In genomic region chr3R:16071689-16072580, dm6 we compare ENCODE assay signal across 2 fruit fly cellular contexts.
TF ChIP-seq lines count a peak whose summit lies in the region.

No protein-coding gene starts in this region.

TF ChIP-seq in whole organism, embryonic, 481 proteins besides CTCF, POLR2A, EP300 and RAD21 (continued from another document and continues in another):
- TF ChIP-seq CG15073 (GFP tag; optimal IDR thresholded peaks at IDR 0.05; lab: Kevin White, UChicago) = no peak
- no peak for TF ChIP-seq CG11560 (tag; IDR thresholded peaks at IDR 0.05; lab: Robert Waterston, UW)
- no peak for TF ChIP-seq ab (GFP tag; optimal IDR thresholded peaks at IDR 0.05; lab: Kevin White, UChicago)
- no peak for TF ChIP-seq eyg (GFP tag; optimal IDR thresholded peaks at IDR 0.05; lab: Kevin White, UChicago)
- TF ChIP-seq CG12659 (GFP tag; optimal IDR thresholded peaks at IDR 0.05; lab: Kevin White, UChicago) = peak; percentile 58
- no peak for TF ChIP-seq Asciz (GFP tag; optimal IDR thresholded peaks at IDR 0.05; lab: Kevin White, UChicago)
- peak; percentile 69 for TF ChIP-seq sisA (GFP tag; IDR thresholded peaks at IDR 0.05; lab: Robert Waterston, UW)
- peak; percentile 68 for TF ChIP-seq Max (GFP tag; optimal IDR thresholded peaks at IDR 0.05; lab: Kevin White, UChicago)
- TF ChIP-seq YL-1 (GFP tag; optimal IDR thresholded peaks at IDR 0.05; lab: Kevin White, UChicago) = no peak
- TF ChIP-seq Atf-2 (GFP tag; optimal IDR thresholded peaks at IDR 0.05; lab: Kevin White, UChicago) = peak; percentile 28
- no peak for TF ChIP-seq Dip2 (GFP tag; IDR thresholded peaks at IDR 0.05; lab: Robert Waterston, UW)
- peak; percentile 10 for TF ChIP-seq CG8089 (GFP tag; optimal IDR thresholded peaks at IDR 0.05; lab: Kevin White, UChicago)
- TF ChIP-seq CG3407 (GFP tag; optimal IDR thresholded peaks at IDR 0.05; lab: Kevin White, UChicago) = peak; percentile 61
- no peak for TF ChIP-seq nerfin-2 (GFP tag; IDR thresholded peaks at IDR 0.05; lab: Robert Waterston, UW; ENCODE audit: partially characterized antibody)
- peak; percentile 44 for TF ChIP-seq Nf-YB (GFP tag; optimal IDR thresholded peaks at IDR 0.05; lab: Kevin White, UChicago)
- no peak for TF ChIP-seq CG15011 (GFP tag; optimal IDR thresholded peaks at IDR 0.05; lab: Kevin White, UChicago)
- peak; percentile 62 for TF ChIP-seq CG18476 (GFP tag; optimal IDR thresholded peaks at IDR 0.05; lab: Kevin White, UChicago)
- TF ChIP-seq p53 (GFP tag; optimal IDR thresholded peaks at IDR 0.05; lab: Kevin White, UChicago) = no peak
- TF ChIP-seq CG14014 (GFP tag; IDR thresholded peaks at IDR 0.05; lab: Robert Waterston, UW) = peak; percentile 21; the same call in 1 of the 2 replicates
- TF ChIP-seq gce (GFP tag; IDR thresholded peaks at IDR 0.05; lab: Robert Waterston, UW) = 0 out of 3 replicates have a peak, but pooled peaks have one; percentile 35
- peak; percentile 85; the same call in 2 of the 3 replicates for TF ChIP-seq otp (GFP tag; IDR thresholded peaks at IDR 0.05; lab: Robert Waterston, UW)
- TF ChIP-seq aop (GFP tag; IDR thresholded peaks at IDR 0.05; lab: Robert Waterston, UW) = no peak
- TF ChIP-seq CG9797 (GFP tag; optimal IDR thresholded peaks at IDR 0.05; lab: Kevin White, UChicago) = no peak
- peak; percentile 80 for TF ChIP-seq Sox102F (GFP tag; optimal IDR thresholded peaks at IDR 0.05; lab: Kevin White, UChicago)
- no peak; the same call in 1 of the 2 replicates for TF ChIP-seq CG8765 (GFP tag; IDR thresholded peaks at IDR 0.05; lab: Robert Waterston, UW)
- peak; percentile 22 for TF ChIP-seq CG10543 (GFP tag; optimal IDR thresholded peaks at IDR 0.05; lab: Kevin White, UChicago)
- TF ChIP-seq E2f1 (GFP tag; IDR thresholded peaks at IDR 0.05; lab: Robert Waterston, UW) = peak; percentile 82
- no peak for TF ChIP-seq sqz (GFP tag; optimal IDR thresholded peaks at IDR 0.05; lab: Kevin White, UChicago)
- no peak for TF ChIP-seq Fer3 (tag; optimal IDR thresholded peaks at IDR 0.05; lab: Kevin White, UChicago)
- no peak for TF ChIP-seq zfh2 (GFP tag; optimal IDR thresholded peaks at IDR 0.05; lab: Kevin White, UChicago)
- TF ChIP-seq Gsc (GFP tag; IDR thresholded peaks at IDR 0.05; lab: Robert Waterston, UW) = no peak
- no peak for TF ChIP-seq tio (GFP tag; optimal IDR thresholded peaks at IDR 0.05; lab: Kevin White, UChicago)
- peak; percentile 28 for TF ChIP-seq Hmr (GFP tag; optimal IDR thresholded peaks at IDR 0.05; lab: Kevin White, UChicago)
- peak; percentile 23 for TF ChIP-seq Bteb2 (GFP tag; optimal IDR thresholded peaks at IDR 0.05; lab: Kevin White, UChicago)
- peak; percentile 86 for TF ChIP-seq exex (tag; optimal IDR thresholded peaks at IDR 0.05; lab: Kevin White, UChicago)
- no peak for TF ChIP-seq Jarid2 (GFP tag; optimal IDR thresholded peaks at IDR 0.05; lab: Kevin White, UChicago)
- TF ChIP-seq ewg (GFP tag; optimal IDR thresholded peaks at IDR 0.05; lab: Kevin White, UChicago) = peak; percentile 29
- peak; percentile 77 for TF ChIP-seq Hr3 (GFP tag; optimal IDR thresholded peaks at IDR 0.05; lab: Kevin White, UChicago)
- TF ChIP-seq Gug (GFP tag; IDR thresholded peaks at IDR 0.05; lab: Robert Waterston, UW) = peak; percentile 21; the same call in 1 of the 4 replicates
- TF ChIP-seq Nf-YC (tag; optimal IDR thresholded peaks at IDR 0.05; lab: Kevin White, UChicago) = no peak
- TF ChIP-seq tll (GFP tag; optimal IDR thresholded peaks at IDR 0.05; lab: Kevin White, UChicago) = no peak
- peak; percentile 72 for TF ChIP-seq croc (GFP tag; conservative IDR thresholded peaks at IDR 0.05; lab: Robert Waterston, UW)
- TF ChIP-seq Dek (tag; optimal IDR thresholded peaks at IDR 0.05; lab: Kevin White, UChicago) = no peak
- no peak for TF ChIP-seq ash1 (GFP tag; optimal IDR thresholded peaks at IDR 0.05; lab: Kevin White, UChicago)
- TF ChIP-seq Ravus (GFP tag; IDR thresholded peaks at IDR 0.05; lab: Robert Waterston, UW) = peak; percentile 17; the same call in 1 of the 2 replicates
- TF ChIP-seq cg (GFP tag; optimal IDR thresholded peaks at IDR 0.05; lab: Kevin White, UChicago) = peak; percentile 45
- peak; percentile 41 for TF ChIP-seq CG15601 (tag; optimal IDR thresholded peaks at IDR 0.05; lab: Kevin White, UChicago)
- peak; percentile 17 for TF ChIP-seq CG11398 (GFP tag; optimal IDR thresholded peaks at IDR 0.05; lab: Kevin White, UChicago)
- peak; percentile 71 for TF ChIP-seq CG10366 (GFP tag; IDR thresholded peaks at IDR 0.05; lab: Robert Waterston, UW)
- no peak for TF ChIP-seq Rx (GFP tag; IDR thresholded peaks at IDR 0.05; lab: Robert Waterston, UW)
- no peak for TF ChIP-seq CG13894 (tag; optimal IDR thresholded peaks at IDR 0.05; lab: Kevin White, UChicago)
- peak; percentile 68 for TF ChIP-seq CG1024 (GFP tag; IDR thresholded peaks at IDR 0.05; lab: Robert Waterston, UW)
- TF ChIP-seq vvl (GFP tag; IDR thresholded peaks at IDR 0.05; lab: Robert Waterston, UW) = peak; percentile 93
- peak; percentile 30 for TF ChIP-seq nom (GFP tag; optimal IDR thresholded peaks at IDR 0.05; lab: Kevin White, UChicago)
- peak; percentile 48 for TF ChIP-seq CG10431 (GFP tag; optimal IDR thresholded peaks at IDR 0.05; lab: Kevin White, UChicago)
- TF ChIP-seq sna (GFP tag; IDR thresholded peaks at IDR 0.05; lab: Robert Waterston, UW; ENCODE audit: partially characterized antibody) = no peak
- TF ChIP-seq Fer2 (tag; optimal IDR thresholded peaks at IDR 0.05; lab: Kevin White, UChicago) = no peak
- peak; percentile 85 for TF ChIP-seq CG6689 (GFP tag; IDR thresholded peaks at IDR 0.05; lab: Robert Waterston, UW)
- no peak for TF ChIP-seq bowl (GFP tag; IDR thresholded peaks at IDR 0.05; lab: Robert Waterston, UW)
- no peak for TF ChIP-seq NFAT (GFP tag; IDR thresholded peaks at IDR 0.05; lab: Robert Waterston, UW)
- 0 out of 2 replicates have a peak, but pooled peaks have one; percentile 21 for TF ChIP-seq GATAe (GFP tag; conservative IDR thresholded peaks at IDR 0.05; lab: Robert Waterston, UW)
- TF ChIP-seq CG17612 (GFP tag; IDR thresholded peaks at IDR 0.05; lab: Robert Waterston, UW) = no peak
- TF ChIP-seq Dad (GFP tag; optimal IDR thresholded peaks at IDR 0.05; lab: Kevin White, UChicago) = no peak
- no peak for TF ChIP-seq lov (optimal IDR thresholded peaks at IDR 0.05; lab: Kevin White, UChicago)
- 0 out of 3 replicates have a peak, but pooled peaks have one; percentile 71 for TF ChIP-seq lov (GFP tag; IDR thresholded peaks at IDR 0.05; lab: Robert Waterston, UW)
- peak; percentile 48 for TF ChIP-seq CoRest (tag; optimal IDR thresholded peaks at IDR 0.05; lab: Kevin White, UChicago)
- TF ChIP-seq CkIIα-i1 (GFP tag; IDR thresholded peaks at IDR 0.05; lab: Robert Waterston, UW) = no peak

TF ChIP-seq in whole organism, prepupa, 60 proteins besides CTCF, POLR2A, EP300 and RAD21 (continued from another document):
- TF ChIP-seq CG7368 (GFP tag; optimal IDR thresholded peaks at IDR 0.05; lab: Kevin White, UChicago) (peak; percentile 86), CG6792 (GFP tag; optimal IDR thresholded peaks at IDR 0.05; lab: Kevin White, UChicago) (peak; percentile 85), Ets96B (tag; optimal IDR thresholded peaks at IDR 0.05; lab: Kevin White, UChicago) (peak; percentile 92), eg (GFP tag; IDR thresholded peaks at IDR 0.05; lab: Robert Waterston, UW) (peak; percentile 89), Smox (GFP tag; optimal IDR thresholded peaks at IDR 0.05; lab: Kevin White, UChicago) (no peak), CG10669 (GFP tag; optimal IDR thresholded peaks at IDR 0.05; lab: Kevin White, UChicago) (peak; percentile 73), CG8319 (GFP tag; optimal IDR thresholded peaks at IDR 0.05; lab: Kevin White, UChicago) (peak; percentile 70), net (GFP tag; optimal IDR thresholded peaks at IDR 0.05; lab: Kevin White, UChicago) (peak; percentile 88), salr (GFP tag; optimal IDR thresholded peaks at IDR 0.05; lab: Kevin White, UChicago) (peak in 1 of 2 experiments; percentile 87), CG6808 (GFP tag; optimal IDR thresholded peaks at IDR 0.05; lab: Kevin White, UChicago) (peak; percentile 72), CG15336 (GFP tag; IDR thresholded peaks at IDR 0.05; lab: Robert Waterston, UW) (peak; percentile 94), achi (GFP tag; optimal IDR thresholded peaks at IDR 0.05; lab: Kevin White, UChicago) (peak; percentile 91), Eip93F (GFP tag; optimal IDR thresholded peaks at IDR 0.05; lab: Kevin White, UChicago) (no peak), svp (GFP tag; lab: Kevin White, UChicago) (no peak), CG6163 (GFP tag; IDR thresholded peaks at IDR 0.05; lab: Robert Waterston, UW) (peak; percentile 89), cyc (GFP tag; optimal IDR thresholded peaks at IDR 0.05; lab: Kevin White, UChicago) (no peak), Lpt (GFP tag; optimal IDR thresholded peaks at IDR 0.05; lab: Kevin White, UChicago) (peak; percentile 87), CG3032 (tag; optimal IDR thresholded peaks at IDR 0.05; lab: Kevin White, UChicago) (peak; percentile 83), CG11902 (GFP tag; optimal IDR thresholded peaks at IDR 0.05; lab: Kevin White, UChicago) (peak; percentile 0), pdm3 (GFP tag; optimal IDR thresholded peaks at IDR 0.05; lab: Kevin White, UChicago) (peak; percentile 84), Eip75B (GFP tag; optimal IDR thresholded peaks at IDR 0.05; lab: Kevin White, UChicago) (peak; percentile 88), CG10631 (GFP tag; optimal IDR thresholded peaks at IDR 0.05; lab: Kevin White, UChicago) (peak; percentile 93), esn (GFP tag; optimal IDR thresholded peaks at IDR 0.05; lab: Kevin White, UChicago) (peak; percentile 83), Hr38 (GFP tag; optimal IDR thresholded peaks at IDR 0.05; lab: Kevin White, UChicago) (no peak), spab (GFP tag; optimal IDR thresholded peaks at IDR 0.05; lab: Kevin White, UChicago) (peak; percentile 71), CG11294 (GFP tag; IDR thresholded peaks at IDR 0.05; lab: Robert Waterston, UW) (peak; percentile 66), topi (GFP tag; optimal IDR thresholded peaks at IDR 0.05; lab: Kevin White, UChicago) (peak; percentile 73), OdsH (GFP tag; optimal IDR thresholded peaks at IDR 0.05; lab: Kevin White, UChicago) (peak; percentile 89), lz (GFP tag; optimal IDR thresholded peaks at IDR 0.05; lab: Kevin White, UChicago) (peak; percentile 70), Hr39 (GFP tag; optimal IDR thresholded peaks at IDR 0.05; lab: Kevin White, UChicago) (peak; percentile 33), Met (GFP tag; optimal IDR thresholded peaks at IDR 0.05; lab: Kevin White, UChicago) (no peak), CG6854 (GFP tag; optimal IDR thresholded peaks at IDR 0.05; lab: Kevin White, UChicago) (no peak), ss (GFP tag; optimal IDR thresholded peaks at IDR 0.05; lab: Kevin White, UChicago) (peak; percentile 61 to 73)
